Fruit fly (Drosophila melanogaster) whole organism, embryonic: ENCODE data around the gene eIF4G2.

ENCODE experiments used
- Ada2b ChIP-seq: fragments of 200-800 bp; sonication (Bioruptor generic); IDR thresholded peaks from 2 replicates; pipeline ENCODE4 v1.3.6; 2022; ENCODE audit warnings: missing biosample characterization, missing genetic modification characterization
- Adf1 ChIP-seq: fragments of 200-800 bp; sonication (Bioruptor generic); IDR thresholded peaks from 2 replicates; pipeline ENCODE4 v1.3.6; 2022; ENCODE audit warnings: missing biosample characterization, missing genetic modification characterization
- CG10267 ChIP-seq: fragments of 200-800 bp; sonication (Bioruptor generic); optimal IDR thresholded peaks from 2 replicates; lab custom pipeline; 2018; ENCODE audit warnings: missing biosample characterization, mild to moderate bottlenecking, missing genetic modification characterization, moderate library complexity
- CG10431 ChIP-seq: fragments of 200-800 bp; sonication (Bioruptor generic); optimal IDR thresholded peaks from 3 replicates; lab custom pipeline; 2018; ENCODE audit warnings: missing biosample characterization, mild to moderate bottlenecking, missing genetic modification characterization
- CG10462 ChIP-seq: fragments of 200-800 bp; sonication (Bioruptor generic); optimal IDR thresholded peaks from 2 replicates; lab custom pipeline; 2016; ENCODE audit warnings: missing biosample characterization, missing genetic modification characterization
- CG10565 ChIP-seq: fragments of 200-800 bp; sonication (Bioruptor generic); optimal IDR thresholded peaks from 3 replicates; lab custom pipeline; 2016; ENCODE audit warnings: missing biosample characterization, mild to moderate bottlenecking, missing genetic modification characterization
- CG11695 ChIP-seq: fragments of 200-800 bp; sonication (Bioruptor generic); IDR thresholded peaks from 3 replicates; pipeline ENCODE4 v1.3.6; 2022; ENCODE audit warnings: missing biosample characterization, missing genetic modification characterization
- CG11696 ChIP-seq: fragments of 200-800 bp; sonication (Bioruptor generic); IDR thresholded peaks from 2 replicates; pipeline ENCODE4 v1.3.6; 2022; ENCODE audit warnings: missing biosample characterization, missing genetic modification characterization
- CG12299 ChIP-seq: fragments of 200-800 bp; sonication (Bioruptor generic); optimal IDR thresholded peaks from 2 replicates; lab custom pipeline; 2018; ENCODE audit warnings: missing biosample characterization, mild to moderate bottlenecking, missing genetic modification characterization
- CG14965 ChIP-seq: fragments of 200-800 bp; sonication (Bioruptor generic); optimal IDR thresholded peaks from 2 replicates; lab custom pipeline; 2016; ENCODE audit warnings: missing biosample characterization, missing genetic modification characterization, borderline replicate concordance
- CG17361 ChIP-seq: fragments of 200-800 bp; sonication (Bioruptor generic); IDR thresholded peaks from 3 replicates; pipeline ENCODE4 v1.3.6; 2022; ENCODE audit warnings: missing biosample characterization, missing genetic modification characterization
- CG17829 ChIP-seq: fragments of 200-800 bp; optimal IDR thresholded peaks from 2 replicates; lab custom pipeline; 2019; ENCODE audit warnings: missing biosample characterization, mild to moderate bottlenecking, missing genetic modification characterization, moderate library complexity
- CG18764 ChIP-seq: fragments of 200-800 bp; sonication (Bioruptor generic); optimal IDR thresholded peaks from 3 replicates; lab custom pipeline; 2016; ENCODE audit warnings: missing biosample characterization, missing genetic modification characterization
- CG30431 ChIP-seq: fragments of 200-800 bp; sonication (Bioruptor generic); optimal IDR thresholded peaks from 2 replicates; lab custom pipeline; 2017; ENCODE audit warnings: missing biosample characterization, missing genetic modification characterization
- CG31441 ChIP-seq: fragments of 200-800 bp; sonication (Bioruptor generic); IDR thresholded peaks from 2 replicates; pipeline ENCODE4 v1.3.6; 2022; ENCODE audit warnings: missing biosample characterization, missing genetic modification characterization
- CG3407 ChIP-seq: fragments of 200-800 bp; sonication (Bioruptor generic); optimal IDR thresholded peaks from 2 replicates; lab custom pipeline; 2018; ENCODE audit warnings: missing biosample characterization, mild to moderate bottlenecking, missing genetic modification characterization
- CG7357 ChIP-seq: fragments of 200-800 bp; sonication (Bioruptor generic); IDR thresholded peaks from 3 replicates; pipeline ENCODE4 v1.3.6; 2022; ENCODE audit warnings: missing biosample characterization, missing genetic modification characterization
- CG7839 ChIP-seq: fragments of 200-800 bp; sonication (Bioruptor generic); optimal IDR thresholded peaks from 3 replicates; lab custom pipeline; 2018; ENCODE audit warnings: missing biosample characterization, mild to moderate bottlenecking, missing genetic modification characterization, moderate library complexity
- CG9876 ChIP-seq: fragments of 200-800 bp; sonication (Bioruptor generic); optimal IDR thresholded peaks from 2 replicates; lab custom pipeline; 2016; ENCODE audit warnings: missing biosample characterization, missing genetic modification characterization
- E2f1 ChIP-seq: fragments of 200-800 bp; sonication (Bioruptor generic); IDR thresholded peaks from 2 replicates; pipeline ENCODE4 v1.3.6; 2022; ENCODE audit warnings: missing biosample characterization, missing genetic modification characterization
- Ets65A ChIP-seq: fragments of 200-800 bp; sonication (Bioruptor generic); peaks from one replicate; lab custom pipeline; 2016; ENCODE audit warnings: missing biosample characterization, missing genetic modification characterization
- Hand ChIP-seq: fragments of 200-800 bp; sonication (Bioruptor generic); optimal IDR thresholded peaks from 2 replicates; lab custom pipeline; 2017; ENCODE audit warnings: mild to moderate bottlenecking, missing biosample characterization, missing genetic modification reagents, missing genetic modification characterization
- Hr39 ChIP-seq: fragments of >200 bp; optimal IDR thresholded peaks from 2 replicates; lab custom pipeline; 2017
- Hr51 ChIP-seq, 2 experiments: fragments of 200-800 bp; sonication (Bioruptor generic); optimal IDR thresholded peaks; 2 replicates in 1 of 2; 3 replicates in 1 of 2; lab custom pipeline; 2016 to 2018; ENCODE audit warnings: missing biosample characterization in 2 of 2, missing genetic modification characterization in 2 of 2, mild to moderate bottlenecking in 1 of 2, moderate library complexity in 1 of 2
- Hsf ChIP-seq: fragments of 200-800 bp; sonication (Bioruptor generic); optimal IDR thresholded peaks from 3 replicates; lab custom pipeline; 2016; ENCODE audit warnings: missing biosample characterization, missing genetic modification characterization
- Mad ChIP-seq: fragments of 200-800 bp; sonication (Bioruptor generic); optimal IDR thresholded peaks from 2 replicates; lab custom pipeline; 2016; ENCODE audit warnings: missing biosample characterization, missing genetic modification characterization
- Med ChIP-seq: fragments of 200-800 bp; sonication (Bioruptor generic); peaks from one replicate; lab custom pipeline; 2016; ENCODE audit warnings: missing biosample characterization, missing genetic modification characterization, mild to moderate bottlenecking, inconsistent platforms, moderate library complexity
- Mrtf ChIP-seq: fragments of 200-800 bp; sonication (Bioruptor generic); IDR thresholded peaks from 3 replicates; pipeline ENCODE4 v1.3.6; 2022; ENCODE audit warnings: missing biosample characterization, missing genetic modification characterization
- Nf-YA ChIP-seq: fragments of 200-800 bp; sonication (Bioruptor generic); IDR thresholded peaks from 2 replicates; pipeline ENCODE4 v1.3.6; 2022; ENCODE audit warnings: missing biosample characterization, missing genetic modification characterization
- Oaz ChIP-seq: fragments of 200-800 bp; sonication (Bioruptor generic); IDR thresholded peaks from 2 replicates; pipeline ENCODE4 v1.3.6; 2022; ENCODE audit warnings: missing biosample characterization, missing genetic modification characterization
- Ptx1 ChIP-seq: fragments of 200-800 bp; sonication (Bioruptor generic); IDR thresholded peaks from 2 replicates; pipeline ENCODE4 v1.3.6; 2022; ENCODE audit warnings: missing biosample characterization, missing genetic modification characterization
- Taf1 ChIP-seq: fragments of 200-800 bp; sonication (Bioruptor generic); IDR thresholded peaks from 2 replicates; pipeline ENCODE4 v1.3.6; 2022; ENCODE audit warnings: missing biosample characterization, missing genetic modification characterization
- Usf ChIP-seq: fragments of 200-800 bp; sonication (Bioruptor generic); optimal IDR thresholded peaks from 2 replicates; lab custom pipeline; 2017; ENCODE audit warnings: missing genotype, missing biosample characterization, missing genetic modification characterization
- Xrp1 ChIP-seq: fragments of 200-800 bp; sonication (Bioruptor generic); IDR thresholded peaks from 2 replicates; pipeline ENCODE4 v1.3.6; 2022; ENCODE audit warnings: missing biosample characterization, missing genetic modification characterization
- bbx ChIP-seq: fragments of 200-800 bp; sonication (Bioruptor generic); IDR thresholded peaks from 2 replicates; pipeline ENCODE4 v1.3.6; 2022; ENCODE audit warnings: missing biosample characterization, missing genetic modification characterization; ENCODE audit not compliant: partially characterized antibody
- cas ChIP-seq: fragments of 200-800 bp; sonication (Bioruptor generic); IDR thresholded peaks from 2 replicates; pipeline ENCODE4 v1.3.6; 2022; ENCODE audit warnings: missing biosample characterization, missing genetic modification characterization
- cato ChIP-seq: fragments of 200-800 bp; sonication (Bioruptor generic); optimal IDR thresholded peaks from 2 replicates; lab custom pipeline; 2016; ENCODE audit warnings: missing biosample characterization, missing genetic modification characterization, borderline replicate concordance
- grau ChIP-seq: fragments of 200-800 bp; optimal IDR thresholded peaks from 3 replicates; lab custom pipeline; 2019; ENCODE audit warnings: missing biosample characterization, mild to moderate bottlenecking, missing genetic modification characterization, moderate library complexity
- hkb ChIP-seq, 2 experiments: fragments of 200-800 bp in 1 of 2; fragments of >200 bp in 1 of 2; sonication (Bioruptor generic) in 1 of 2; IDR thresholded peaks in 1 of 2; optimal IDR thresholded peaks in 1 of 2; 2 replicates each; pipeline versions ENCODE4 v1.3.6 to Lab custom; 2017 to 2022; ENCODE audit warnings: missing biosample characterization in 1 of 2, missing genetic modification characterization in 1 of 2
- inv ChIP-seq: fragments of 200-800 bp; sonication (Bioruptor generic); IDR thresholded peaks from 2 replicates; pipeline ENCODE4 v1.3.6; 2022; ENCODE audit warnings: missing biosample characterization, missing genetic modification characterization; ENCODE audit not compliant: partially characterized antibody
- kah ChIP-seq: fragments of 200-800 bp; sonication (Bioruptor generic); optimal IDR thresholded peaks from 2 replicates; lab custom pipeline; 2018; ENCODE audit warnings: missing biosample characterization, mild to moderate bottlenecking, missing genetic modification characterization
- lilli ChIP-seq: fragments of 200-800 bp; sonication (Bioruptor generic); optimal IDR thresholded peaks from 3 replicates; lab custom pipeline; 2016; ENCODE audit warnings: missing biosample characterization, missing genetic modification characterization
- nmo ChIP-seq: fragments of 200-800 bp; sonication (Bioruptor generic); optimal IDR thresholded peaks from 2 replicates; lab custom pipeline; 2018; ENCODE audit warnings: missing biosample characterization, mild to moderate bottlenecking, missing genetic modification characterization, moderate library complexity
- sens ChIP-seq: fragments of 200-800 bp; sonication (Bioruptor generic); peaks from one replicate; lab custom pipeline; 2016; ENCODE audit warnings: missing biosample characterization, missing genetic modification characterization
- stc ChIP-seq: fragments of 200-800 bp; sonication (Bioruptor generic); IDR thresholded peaks from 2 replicates; pipeline ENCODE4 v1.3.6; 2022; ENCODE audit warnings: missing biosample characterization, missing genetic modification characterization
- tll ChIP-seq, 2 experiments: fragments of 200-800 bp in 1 of 2; fragments of >200 bp in 1 of 2; sonication (Bioruptor generic) in 1 of 2; optimal IDR thresholded peaks; 2 replicates each; lab custom pipeline; 2017 to 2019; ENCODE audit warnings: missing biosample characterization in 2 of 2, missing genetic modification characterization in 2 of 2, mild to moderate bottlenecking in 1 of 2, moderate library complexity in 1 of 2
- twi ChIP-seq: fragments of 200-800 bp; optimal IDR thresholded peaks from 2 replicates; lab custom pipeline; 2019; ENCODE audit warnings: missing biosample characterization, mild to moderate bottlenecking, missing genetic modification characterization, moderate library complexity
- unc-4 ChIP-seq: fragments of 200-800 bp; sonication (Bioruptor generic); IDR thresholded peaks from 2 replicates; pipeline ENCODE4 v1.3.6; 2022; ENCODE audit warnings: missing biosample characterization, missing genetic modification characterization; ENCODE audit not compliant: partially characterized antibody
- wor ChIP-seq: fragments of 200-800 bp; sonication (Bioruptor generic); IDR thresholded peaks from 2 replicates; pipeline ENCODE4 v1.3.6; 2022; ENCODE audit warnings: missing biosample characterization, missing genetic modification characterization
- zfh1 ChIP-seq: fragments of 200-800 bp; sonication (Bioruptor generic); IDR thresholded peaks from 3 replicates; pipeline ENCODE4 v1.3.6; 2022; ENCODE audit warnings: missing biosample characterization, missing genetic modification characterization

eIF4G2 gene

DNA sequence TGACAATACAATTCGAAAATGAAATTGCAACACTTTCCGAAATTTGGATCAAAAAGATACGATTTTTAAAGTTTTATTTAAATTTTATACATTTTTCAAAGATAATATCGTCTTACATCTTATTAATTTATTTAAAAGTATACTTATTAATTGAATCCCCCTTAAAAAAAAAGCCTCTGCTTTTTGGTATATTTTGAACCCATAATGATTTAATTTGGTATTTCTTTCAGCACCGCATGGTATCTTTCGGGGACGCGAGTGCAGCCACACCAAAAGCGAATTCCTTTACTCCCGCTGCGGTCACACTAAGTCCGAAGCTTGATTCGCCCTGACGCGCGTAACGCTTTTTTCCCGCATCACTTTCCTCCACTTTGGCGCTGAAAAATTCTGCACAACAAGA lies 1.3 kb upstream of the eIF4G2 start (continued):
- TF ChIP-seq bbx (peak; percentile 48; the same call in 1 of the 2 replicates), Mad (GFP tag; lab: Kevin White, UChicago) (peak; percentile 40), CG18764 (GFP tag; lab: Kevin White, UChicago) (no peak), Usf (GFP tag; lab: Kevin White, UChicago) (no peak), Oaz (no peak), CG10565 (GFP tag; lab: Kevin White, UChicago) (no peak), cato (GFP tag; lab: Kevin White, UChicago) (no peak), Hr51 (GFP tag; optimal IDR thresholded peaks at IDR 0.05; lab: Kevin White, UChicago) (peak in 1 of 2 experiments; percentile 21), Nf-YA (GFP tag; lab: Robert Waterston, UW) (no peak), CG3407 (GFP tag; lab: Kevin White, UChicago) (no peak), CG12299 (tag; lab: Kevin White, UChicago) (no peak), grau (tag; lab: Kevin White, UChicago) (peak; percentile 40), inv (no peak), Ets65A (GFP tag; lab: Kevin White, UChicago) (no peak), CG9876 (GFP tag; lab: Kevin White, UChicago) (no peak), CG7839 (tag; lab: Kevin White, UChicago) (peak; percentile 43), hkb (optimal IDR thresholded peaks at IDR 0.05; lab: Kevin White, UChicago) (no peak), hkb (GFP tag; IDR thresholded peaks at IDR 0.05; lab: Robert Waterston, UW) (0 out of 2 replicates have a peak, but pooled peaks have one; percentile 20), Taf1 (GFP tag; lab: Robert Waterston, UW) (no peak), E2f1 (GFP tag; lab: Robert Waterston, UW) (no peak), CG10431 (no peak), unc-4 (GFP tag; lab: Robert Waterston, UW) (0 out of 2 replicates have a peak, but pooled peaks have one; percentile 34), CG31441 (GFP tag; lab: Robert Waterston, UW) (0 out of 2 replicates have a peak, but pooled peaks have one; percentile 44), stc (GFP tag; lab: Robert Waterston, UW) (no peak), zfh1 (GFP tag; lab: Robert Waterston, UW) (no peak), Ada2b (GFP tag; lab: Robert Waterston, UW) (0 out of 2 replicates have a peak, but pooled peaks have one; percentile 9), Adf1 (GFP tag; lab: Robert Waterston, UW) (peak; percentile 13; the same call in 1 of the 2 replicates), CG10462 (GFP tag; lab: Kevin White, UChicago) (no peak), Ptx1 (GFP tag; lab: Robert Waterston, UW) (0 out of 2 replicates have a peak, but pooled peaks have one; percentile 14), tll (GFP tag; optimal IDR thresholded peaks at IDR 0.05; lab: Kevin White, UChicago) (no peak), CG11695 (GFP tag; lab: Robert Waterston, UW) (peak; percentile 29; the same call in 1 of the 3 replicates), lilli (GFP tag; lab: Kevin White, UChicago) (peak; percentile 45), Hand (GFP tag; lab: Kevin White, UChicago) (no peak), twi (no peak), CG11696 (GFP tag; lab: Robert Waterston, UW) (0 out of 2 replicates have a peak, but pooled peaks have one; percentile 9), Med (GFP tag; lab: Kevin White, UChicago) (peak; percentile 87), Hr39 (lab: Kevin White, UChicago) (no peak), Mrtf (GFP tag; lab: Robert Waterston, UW) (no peak), Hsf (GFP tag; lab: Kevin White, UChicago) (peak; percentile 37), wor (GFP tag; lab: Robert Waterston, UW) (no peak), CG17829 (tag; lab: Kevin White, UChicago) (no peak), sens (GFP tag; lab: Kevin White, UChicago) (peak; percentile 51), Xrp1 (GFP tag; lab: Robert Waterston, UW) (peak; percentile 45; the same call in 1 of the 2 replicates), nmo (GFP tag; lab: Kevin White, UChicago) (peak; percentile 74), cas (GFP tag; lab: Robert Waterston, UW) (no peak), kah (no peak), CG10267 (tag; lab: Kevin White, UChicago) (peak; percentile 43), CG7357 (no peak), CG17361 (GFP tag; lab: Robert Waterston, UW) (peak; percentile 60; the same call in 2 of the 3 replicates), CG14965 (GFP tag; lab: Kevin White, UChicago) (no peak), CG30431 (GFP tag; lab: Kevin White, UChicago) (no peak)
